Worm (Caenorhabditis elegans) whole organism, late embryonic: ENCODE results near the gene F53A10.2.

Experiments
- F13H6.1 ChIP-seq: sonication (generic microtip); optimal IDR thresholded peaks from 2 replicates; lab custom pipeline; 2016; ENCODE audit warnings: missing genetic modification characterization, missing compliant biosample characterization
- K02D7.2 ChIP-seq: sonication (generic microtip); optimal IDR thresholded peaks from 2 replicates; lab custom pipeline; 2017; ENCODE audit warnings: mild to moderate bottlenecking, missing genetic modification characterization, missing compliant biosample characterization
- K09A11.1 ChIP-seq: sonication (generic microtip); optimal IDR thresholded peaks from 2 replicates; lab custom pipeline; 2017; ENCODE audit warnings: antibody characterized with exemption, mild to moderate bottlenecking, missing genetic modification characterization, missing compliant biosample characterization; ENCODE audit not compliant: insufficient read depth
- T23F11.4 ChIP-seq: fragments of 200-800 bp; sonication (Bioruptor generic); optimal IDR thresholded peaks from 2 replicates; lab custom pipeline; 2018; ENCODE audit warnings: mild to moderate bottlenecking, missing genetic modification characterization, missing compliant biosample characterization
- Y22D7AL.16 ChIP-seq: sonication (generic microtip); optimal IDR thresholded peaks from 2 replicates; lab custom pipeline; 2016; ENCODE audit warnings: missing genetic modification characterization, missing compliant biosample characterization
- ama-1 ChIP-seq: fragments of 150-350 bp; optimal IDR thresholded peaks from 2 replicates; lab custom pipeline; 2014
- ceh-14 ChIP-seq: sonication (generic microtip); optimal IDR thresholded peaks from 2 replicates; lab custom pipeline; 2016; ENCODE audit warnings: missing genotype, missing genetic modification characterization, missing compliant biosample characterization
- ceh-22 ChIP-seq: sonication (generic microtip); optimal IDR thresholded peaks from 2 replicates; lab custom pipeline; 2017; ENCODE audit warnings: missing biosample characterization, missing genetic modification characterization
- ceh-31 ChIP-seq: sonication (generic microtip); optimal IDR thresholded peaks from 2 replicates; lab custom pipeline; 2016; ENCODE audit warnings: missing genetic modification characterization, missing compliant biosample characterization
- ceh-34 ChIP-seq: sonication (generic microtip); optimal IDR thresholded peaks from 2 replicates; lab custom pipeline; 2016; ENCODE audit warnings: mild to moderate bottlenecking, missing genetic modification characterization, missing compliant biosample characterization
- ceh-48 ChIP-seq: sonication (generic microtip); optimal IDR thresholded peaks from 2 replicates; lab custom pipeline; 2016; ENCODE audit warnings: missing genetic modification characterization, inconsistent platforms, missing compliant biosample characterization
- che-1 ChIP-seq: sonication (generic microtip); optimal IDR thresholded peaks from 2 replicates; lab custom pipeline; 2016; ENCODE audit warnings: mild to moderate bottlenecking, missing genetic modification characterization, missing compliant biosample characterization
- dve-1 ChIP-seq: sonication (generic microtip); optimal IDR thresholded peaks from 2 replicates; lab custom pipeline; 2017; ENCODE audit warnings: antibody characterized with exemption, mild to moderate bottlenecking, missing genetic modification characterization, missing compliant biosample characterization
- elt-2 ChIP-seq: sonication (generic microtip); optimal IDR thresholded peaks from 2 replicates; lab custom pipeline; 2016; ENCODE audit warnings: missing genetic modification reagents, missing genetic modification characterization, missing compliant biosample characterization
- elt-4 ChIP-seq: sonication (generic microtip); optimal IDR thresholded peaks from 2 replicates; lab custom pipeline; 2016; ENCODE audit warnings: missing genetic modification characterization, missing compliant biosample characterization
- ets-4 ChIP-seq: sonication (generic microtip); optimal IDR thresholded peaks from 2 replicates; lab custom pipeline; 2016; ENCODE audit warnings: missing genetic modification characterization, missing compliant biosample characterization
- fax-1 ChIP-seq: sonication (generic microtip); optimal IDR thresholded peaks from 2 replicates; lab custom pipeline; 2016; ENCODE audit warnings: missing genotype, missing genetic modification characterization, missing compliant biosample characterization
- fkh-6 ChIP-seq: sonication (generic microtip); optimal IDR thresholded peaks from 2 replicates; lab custom pipeline; 2016; ENCODE audit warnings: missing genetic modification characterization, missing compliant biosample characterization
- hlh-13 ChIP-seq: fragments of 200-800 bp; sonication (Bioruptor generic); optimal IDR thresholded peaks from 2 replicates; lab custom pipeline; 2018; ENCODE audit warnings: mild to moderate bottlenecking, missing genetic modification characterization, missing compliant biosample characterization
- hlh-15 ChIP-seq: sonication (generic microtip); optimal IDR thresholded peaks from 2 replicates; lab custom pipeline; 2016; ENCODE audit warnings: missing genetic modification characterization, missing compliant biosample characterization
- hlh-30 ChIP-seq: sonication (generic microtip); optimal IDR thresholded peaks from 2 replicates; lab custom pipeline; 2017; ENCODE audit warnings: antibody characterized with exemption, missing genetic modification characterization, missing compliant biosample characterization; ENCODE audit not compliant: insufficient read depth
- hlh-6 ChIP-seq: sonication (generic microtip); optimal IDR thresholded peaks from 2 replicates; lab custom pipeline; 2016; ENCODE audit warnings: missing genotype, missing genetic modification characterization, missing compliant biosample characterization
- madf-2 ChIP-seq: sonication (generic microtip); optimal IDR thresholded peaks from 2 replicates; lab custom pipeline; 2017; ENCODE audit warnings: missing genetic modification characterization, missing compliant biosample characterization
- mec-3 ChIP-seq: sonication (generic microtip); optimal IDR thresholded peaks from 2 replicates; lab custom pipeline; 2016; ENCODE audit warnings: borderline replicate concordance, missing genetic modification characterization, missing compliant biosample characterization
- nfya-1 ChIP-seq: sonication (generic microtip); optimal IDR thresholded peaks from 2 replicates; lab custom pipeline; 2017; ENCODE audit warnings: missing genetic modification characterization, mild to moderate bottlenecking, missing compliant biosample characterization, antibody characterized with exemption, moderate library complexity
- nhr-232 ChIP-seq: sonication (generic microtip); optimal IDR thresholded peaks from 2 replicates; lab custom pipeline; 2016; ENCODE audit warnings: missing genetic modification characterization, missing compliant biosample characterization
- pat-9 ChIP-seq: fragments of 200-800 bp; sonication (Bioruptor generic); optimal IDR thresholded peaks from 2 replicates; lab custom pipeline; 2018; ENCODE audit warnings: mild to moderate bottlenecking, missing genetic modification characterization, moderate library complexity, missing compliant biosample characterization
- pha-2 ChIP-seq: sonication (generic microtip); optimal IDR thresholded peaks from 2 replicates; lab custom pipeline; 2017; ENCODE audit warnings: mild to moderate bottlenecking, missing genetic modification characterization, missing compliant biosample characterization
- pqm-1 ChIP-seq: sonication (generic microtip); optimal IDR thresholded peaks from 2 replicates; lab custom pipeline; 2016; ENCODE audit warnings: missing genetic modification characterization, missing compliant biosample characterization
- pros-1 ChIP-seq: fragments of 150-350 bp; optimal IDR thresholded peaks from 2 replicates; lab custom pipeline; 2014; ENCODE audit warnings: missing biosample characterization, missing genetic modification reagents, missing genetic modification characterization
- ref-2 ChIP-seq: sonication (generic microtip); optimal IDR thresholded peaks from 2 replicates; lab custom pipeline; 2016; ENCODE audit warnings: missing genetic modification characterization, missing compliant biosample characterization
- rnt-1 ChIP-seq: sonication (generic microtip); optimal IDR thresholded peaks from 2 replicates; lab custom pipeline; 2016; ENCODE audit warnings: missing genetic modification characterization, missing compliant biosample characterization
- sdc-2 ChIP-seq: sonication (generic microtip); optimal IDR thresholded peaks from 2 replicates; lab custom pipeline; 2016; ENCODE audit warnings: missing genotype, missing genetic modification characterization, missing compliant biosample characterization
- sox-2 ChIP-seq: fragments of 200-800 bp; sonication (Bioruptor generic); IDR thresholded peaks from 2 replicates; pipeline ENCODE4 v1.3.6; 2022; ENCODE audit warnings: missing genetic modification reagents, missing genetic modification characterization, missing compliant biosample characterization
- sox-4 ChIP-seq: sonication (generic microtip); optimal IDR thresholded peaks from 2 replicates; lab custom pipeline; 2017; ENCODE audit warnings: mild to moderate bottlenecking, missing genetic modification characterization, inconsistent platforms, missing compliant biosample characterization
- syd-9 ChIP-seq: sonication (generic microtip); optimal IDR thresholded peaks from 2 replicates; lab custom pipeline; 2016; ENCODE audit warnings: mild to moderate bottlenecking, missing genetic modification characterization, moderate library complexity, missing compliant biosample characterization
- tbx-2 ChIP-seq: sonication (generic microtip); optimal IDR thresholded peaks from 2 replicates; lab custom pipeline; 2016; ENCODE audit warnings: missing genetic modification characterization, missing compliant biosample characterization
- unc-42 ChIP-seq: sonication (generic microtip); optimal IDR thresholded peaks from 2 replicates; lab custom pipeline; 2016; ENCODE audit warnings: missing genotype, missing genetic modification characterization, missing compliant biosample characterization

Gene F53A10.2

ce11 chrII:1236003-1236402 lies 38.8 kb downstream of the F53A10.2 start (continued):
- no peak for TF ChIP-seq ceh-48 (tag; lab: Kevin White, UChicago)

DNA sequence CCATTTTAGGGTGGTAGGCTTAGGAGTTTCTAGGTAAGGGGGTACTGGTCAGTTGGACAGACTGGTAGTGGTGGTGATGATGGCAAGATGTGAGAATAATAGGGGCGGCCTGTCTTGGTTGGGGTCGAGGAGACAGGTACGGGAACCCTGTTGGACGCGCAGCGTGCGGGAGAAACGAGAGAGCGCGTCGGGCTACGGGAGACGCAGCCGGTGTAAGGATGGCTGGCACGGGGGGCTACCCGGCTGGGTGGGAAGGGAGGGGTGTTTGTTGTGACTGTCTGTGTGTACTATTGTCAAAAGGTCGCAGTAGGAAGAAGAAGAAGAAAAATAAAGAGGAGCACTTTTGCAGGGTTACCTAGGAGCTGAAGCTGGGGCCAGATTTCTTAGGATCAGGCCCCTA lies 39.3 kb downstream of the F53A10.2 start:
- TF ChIP-seq nhr-232 (no peak), sox-2 (no peak), nfya-1 (tag; lab: Kevin White, UChicago) (peak; percentile 36), fkh-6 (tag; lab: Kevin White, UChicago) (no peak)
- TF ChIP-seq, all 69 proteins: peak for 1

ce11 chrII:1237845-1238244 lies 40.7 kb downstream of the F53A10.2 start:
- TF ChIP-seq ceh-31 (tag; lab: Kevin White, UChicago) (peak; percentile 9), unc-42 (tag; lab: Kevin White, UChicago) (no peak), ceh-14 (peak; percentile 45), ceh-34 (peak; percentile 47), sdc-2 (tag; lab: Kevin White, UChicago) (peak; percentile 52), hlh-6 (tag; lab: Kevin White, UChicago) (peak; percentile 67), fax-1 (no peak), mec-3 (tag; lab: Kevin White, UChicago) (peak; percentile 19), elt-4 (tag; lab: Kevin White, UChicago) (peak; percentile 66), fkh-6 (tag; lab: Kevin White, UChicago) (peak; percentile 5), ref-2 (peak; percentile 36), ets-4 (tag; lab: Kevin White, UChicago) (peak; percentile 30), sox-4 (tag; lab: Kevin White, UChicago) (peak; percentile 50), tbx-2 (tag; lab: Kevin White, UChicago) (peak; percentile 28), pha-2 (tag; lab: Kevin White, UChicago) (peak; percentile 4), pat-9 (tag; lab: Kevin White, UChicago) (no peak), F13H6.1 (tag; lab: Kevin White, UChicago) (peak; percentile 61), rnt-1 (peak; percentile 64), K02D7.2 (tag; lab: Kevin White, UChicago) (no peak)

- TF ChIP-seq hlh-13 (GFP tag; lab: Kevin White, UChicago) (no peak), F13H6.1 (tag; lab: Kevin White, UChicago) (peak; percentile 58), hlh-6 (tag; lab: Kevin White, UChicago) (no peak), tbx-2 (tag; lab: Kevin White, UChicago) (peak; percentile 18), dve-1 (tag; lab: Kevin White, UChicago) (no peak), syd-9 (tag; lab: Kevin White, UChicago) (no peak), elt-2 (tag; lab: Kevin White, UChicago) (peak; percentile 59)
These were observed 42.4 kb downstream of the F53A10.2 start for ce11 chrII:1239433-1240020.

DNA sequence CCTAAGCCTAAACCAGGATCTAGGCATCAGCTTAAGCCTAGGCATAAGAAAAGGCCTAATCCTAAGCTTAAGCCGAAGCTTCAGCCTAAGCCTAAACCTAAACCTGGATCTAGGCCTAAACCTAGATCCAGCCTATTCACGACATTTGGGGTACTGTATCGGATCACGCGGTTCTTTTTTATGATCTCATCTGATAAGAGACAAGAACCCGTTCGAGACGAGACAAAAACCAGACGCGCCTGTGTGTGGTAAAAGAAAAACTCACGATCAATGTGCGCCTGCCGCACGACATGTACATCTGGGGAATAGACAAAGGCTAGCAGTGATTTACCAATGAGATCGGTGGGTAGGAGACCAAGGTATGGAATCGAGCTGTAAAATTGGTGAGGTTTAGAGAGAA lies 43.3 kb downstream of the F53A10.2 start:
- TF ChIP-seq ama-1 (lab: Kevin White, UChicago) (no peak), pros-1 (tag; lab: Kevin White, UChicago) (no peak), pqm-1 (tag; lab: Kevin White, UChicago) (no peak), hlh-30 (tag; lab: Kevin White, UChicago) (no peak), Y22D7AL.16 (tag; lab: Kevin White, UChicago) (no peak), ceh-31 (tag; lab: Kevin White, UChicago) (no peak), pat-9 (tag; lab: Kevin White, UChicago) (no peak), madf-2 (no peak), ceh-22 (tag; lab: Kevin White, UChicago) (no peak), che-1 (tag; lab: Kevin White, UChicago) (no peak), ets-4 (tag; lab: Kevin White, UChicago) (no peak), T23F11.4 (GFP tag; lab: Kevin White, UChicago) (no peak), K09A11.1 (no peak), hlh-15 (tag; lab: Kevin White, UChicago) (no peak)
